Worm (Caenorhabditis elegans) whole organism, mixed stage, embryonic: Measurements from ENCODE around the gene R07E5.4.
A peak's percentile ranks its signal among the peaks of the same experiment; 100 is the strongest.

ENCODE experiments used
- M03D4.4 ChIP-seq: sonication (generic microtip); optimal IDR thresholded peaks from 2 replicates; lab custom pipeline; 2017; ENCODE audit warnings: mild to moderate bottlenecking, missing genetic modification characterization, missing compliant biosample characterization
- bed-3 ChIP-seq: fragments of 200-800 bp; sonication (Bioruptor generic); optimal IDR thresholded peaks from 3 replicates; lab custom pipeline; 2018; ENCODE audit warnings: mild to moderate bottlenecking, missing genetic modification characterization, moderate library complexity, missing compliant biosample characterization
- blmp-1 ChIP-seq: fragments of 150-350 bp; optimal IDR thresholded peaks from 2 replicates; lab custom pipeline; 2014; ENCODE audit warnings: missing biosample characterization, missing genetic modification characterization
- ceh-39 ChIP-seq: fragments of 150-350 bp; optimal IDR thresholded peaks from 2 replicates; lab custom pipeline; 2014; ENCODE audit warnings: missing biosample characterization, missing genetic modification characterization
- ceh-83 ChIP-seq: fragments of 200-800 bp; sonication (Bioruptor generic); optimal IDR thresholded peaks from 2 replicates; lab custom pipeline; 2018; ENCODE audit warnings: mild to moderate bottlenecking, missing genetic modification characterization, missing compliant biosample characterization
- ces-1 ChIP-seq: fragments of 150-350 bp; optimal IDR thresholded peaks from 2 replicates; lab custom pipeline; 2014; ENCODE audit warnings: missing biosample characterization, missing genetic modification reagents, missing genetic modification characterization
- cnd-1 ChIP-seq: fragments of 200-800 bp; sonication (Bioruptor generic); optimal IDR thresholded peaks from 2 replicates; lab custom pipeline; 2018; ENCODE audit warnings: mild to moderate bottlenecking, missing genetic modification characterization, missing compliant biosample characterization
- drap-1 ChIP-seq: fragments of 200-800 bp; sonication (Bioruptor generic); optimal IDR thresholded peaks from 3 replicates; lab custom pipeline; 2018; ENCODE audit warnings: mild to moderate bottlenecking, missing genetic modification characterization, missing compliant biosample characterization
- elt-1 ChIP-seq: sonication (generic microtip); optimal IDR thresholded peaks from 2 replicates; lab custom pipeline; 2017; ENCODE audit warnings: missing genetic modification characterization, mild to moderate bottlenecking, missing compliant biosample characterization, antibody characterized with exemption, moderate library complexity, borderline replicate concordance; ENCODE audit not compliant: insufficient read depth
- elt-3 ChIP-seq: fragments of 150-350 bp; optimal IDR thresholded peaks from 2 replicates; lab custom pipeline; 2014; ENCODE audit warnings: missing biosample characterization, missing genetic modification characterization
- flh-1 ChIP-seq: fragments of 200-800 bp; sonication (Bioruptor generic); optimal IDR thresholded peaks from 2 replicates; lab custom pipeline; 2018; ENCODE audit warnings: mild to moderate bottlenecking, missing genetic modification characterization, moderate library complexity, missing compliant biosample characterization
- hlh-1 ChIP-seq: fragments of 150-350 bp; optimal IDR thresholded peaks from 2 replicates; lab custom pipeline; 2014; ENCODE audit warnings: missing biosample characterization, missing genetic modification reagents, missing genetic modification characterization
- lin-13 ChIP-seq: fragments of 150-350 bp; optimal IDR thresholded peaks from 2 replicates; lab custom pipeline; 2014; ENCODE audit warnings: missing biosample characterization, missing genetic modification characterization
- lin-32 ChIP-seq: fragments of 200-800 bp; sonication (Bioruptor generic); optimal IDR thresholded peaks from 2 replicates; lab custom pipeline; 2018; ENCODE audit warnings: mild to moderate bottlenecking, missing genetic modification characterization, missing compliant biosample characterization
- mab-5 ChIP-seq: fragments of 150-350 bp; optimal IDR thresholded peaks from 2 replicates; lab custom pipeline; 2014; ENCODE audit warnings: missing biosample characterization, missing genetic modification characterization
- mep-1 ChIP-seq: fragments of 150-350 bp; optimal IDR thresholded peaks from 2 replicates; lab custom pipeline; 2017; ENCODE audit warnings: missing biosample characterization, missing genetic modification reagents, missing genetic modification characterization, inconsistent platforms
- nhr-12 ChIP-seq: fragments of 150-350 bp; optimal IDR thresholded peaks from 2 replicates; lab custom pipeline; 2014; ENCODE audit warnings: missing biosample characterization, missing genetic modification characterization
- nhr-2 ChIP-seq: fragments of 150-350 bp; optimal IDR thresholded peaks from 2 replicates; lab custom pipeline; 2014; ENCODE audit warnings: missing biosample characterization, missing genetic modification characterization
- nhr-28 ChIP-seq: fragments of 150-350 bp; optimal IDR thresholded peaks from 2 replicates; lab custom pipeline; 2014; ENCODE audit warnings: missing biosample characterization, missing genetic modification characterization
- nhr-76 ChIP-seq: sonication (generic microtip); optimal IDR thresholded peaks from 2 replicates; lab custom pipeline; 2017; ENCODE audit warnings: missing biosample characterization, missing genetic modification characterization
- pha-4 ChIP-seq: fragments of 150-350 bp; optimal IDR thresholded peaks from 2 replicates; lab custom pipeline; 2018; ENCODE audit warnings: missing biosample characterization, missing genetic modification reagents, missing genetic modification characterization
- sem-2 ChIP-seq: fragments of 200-800 bp; sonication (Bioruptor generic); optimal IDR thresholded peaks from 2 replicates; lab custom pipeline; 2018; ENCODE audit warnings: mild to moderate bottlenecking, missing genetic modification characterization, missing compliant biosample characterization
- snpc-4 ChIP-seq: fragments of 150-350 bp; optimal IDR thresholded peaks from 2 replicates; lab custom pipeline; 2014; ENCODE audit warnings: missing biosample characterization, missing genetic modification characterization
- sptf-1 ChIP-seq: sonication (generic microtip); optimal IDR thresholded peaks from 2 replicates; lab custom pipeline; 2017; ENCODE audit warnings: mild to moderate bottlenecking, missing genetic modification characterization, moderate library complexity, missing compliant biosample characterization
- tbx-8 ChIP-seq: fragments of 200-800 bp; sonication (Bioruptor generic); optimal IDR thresholded peaks from 2 replicates; lab custom pipeline; 2018; ENCODE audit warnings: mild to moderate bottlenecking, missing genetic modification characterization, moderate library complexity, missing compliant biosample characterization
- unc-120 ChIP-seq: sonication (generic microtip); optimal IDR thresholded peaks from 2 replicates; lab custom pipeline; 2017; ENCODE audit warnings: missing genetic modification characterization, missing compliant biosample characterization; ENCODE audit not compliant: poor library complexity, severe bottlenecking
- unc-39 ChIP-seq: fragments of 150-350 bp; optimal IDR thresholded peaks from 2 replicates; lab custom pipeline; 2014; ENCODE audit warnings: missing biosample characterization, missing genetic modification characterization
- unc-62 ChIP-seq: fragments of 150-350 bp; optimal IDR thresholded peaks from 2 replicates; lab custom pipeline; 2014; ENCODE audit warnings: missing biosample characterization, missing genetic modification reagents, missing genetic modification characterization
- zip-8 ChIP-seq: fragments of 150-350 bp; optimal IDR thresholded peaks from 2 replicates; lab custom pipeline; 2014; ENCODE audit warnings: missing biosample characterization, missing genetic modification characterization
- ztf-11 ChIP-seq: fragments of 150-350 bp; optimal IDR thresholded peaks from 2 replicates; lab custom pipeline; 2014; ENCODE audit warnings: missing biosample characterization, missing genetic modification characterization

The R07E5.4 gene

DNA sequence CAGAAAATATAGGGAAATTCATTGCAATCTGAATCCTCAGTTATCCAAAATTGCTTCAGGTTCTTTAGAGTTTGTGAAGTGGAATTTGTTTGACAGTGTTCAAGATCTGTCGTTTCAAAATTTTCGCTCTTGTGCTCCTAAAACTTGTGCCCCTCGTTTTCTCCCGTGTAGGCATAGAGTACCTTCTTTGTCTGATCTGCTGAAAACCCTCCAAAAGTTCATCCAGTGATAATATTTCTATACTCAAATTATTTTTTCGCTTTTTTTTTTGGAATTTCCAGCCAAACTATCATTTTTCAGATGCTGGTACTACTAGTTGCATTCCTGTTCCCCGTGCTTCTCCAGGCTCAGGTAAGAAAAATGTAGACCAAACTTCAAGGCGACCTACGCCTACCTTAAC is at the start of gene R07E5.4:
Gene R07E5.4, plus strand, starts transcription at position 301 of the 400 bp plus-strand sequence.
- TF ChIP-seq drap-1 (no peak), zip-8 (tag; lab: Kevin White, UChicago) (no peak), nhr-12 (tag; lab: Kevin White, UChicago) (no peak), nhr-2 (tag; lab: Kevin White, UChicago) (no peak), snpc-4 (no peak), ceh-39 (tag; lab: Kevin White, UChicago) (no peak), unc-120 (tag; lab: Kevin White, UChicago) (no peak), lin-32 (GFP tag; lab: Kevin White, UChicago) (no peak), elt-3 (tag; lab: Kevin White, UChicago) (no peak), nhr-28 (tag; lab: Kevin White, UChicago) (no peak), tbx-8 (no peak), ztf-11 (tag; lab: Kevin White, UChicago) (no peak), nhr-76 (tag; lab: Kevin White, UChicago) (no peak), hlh-1 (tag; lab: Kevin White, UChicago) (no peak)

DNA sequence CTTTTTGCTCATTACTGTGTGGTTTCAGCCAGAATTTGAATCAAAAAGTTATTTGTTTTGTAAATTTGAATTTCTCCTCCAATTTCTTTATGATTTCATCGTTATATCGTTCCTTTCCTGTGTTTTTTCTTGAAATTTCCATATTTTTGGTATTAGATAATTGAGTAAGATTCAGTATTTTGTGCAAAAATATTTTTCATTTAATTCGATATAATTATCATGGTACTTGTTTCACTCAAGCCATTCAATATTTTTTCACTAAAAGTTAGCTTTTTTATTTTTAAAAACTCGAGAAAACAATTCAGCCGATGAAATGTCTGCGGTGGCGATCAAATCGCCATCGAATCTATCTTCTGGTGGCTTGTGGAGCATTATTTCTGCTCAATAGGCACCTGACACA is 49.6 kb upstream of the R07E5.4 start, which contains the start of gene hse-5:
Gene hse-5, plus strand, starts transcription at position 301 of the 400 bp plus-strand sequence.
- no peak for TF ChIP-seq mep-1 (tag; lab: Kevin White, UChicago)
- TF ChIP-seq ceh-83: no peak
- no peak for TF ChIP-seq drap-1
- no peak for TF ChIP-seq ces-1 (GFP tag; lab: Kevin White, UChicago)
- TF ChIP-seq elt-1 (tag; lab: Kevin White, UChicago): no peak

ce11 chrIII:4349799-4350198 is 44.8 kb upstream of the R07E5.4 start, which contains the start of gene B0285.6:
B0285.6 (plus strand) TSS chrIII:4350099.
- TF ChIP-seq unc-39 (no peak), drap-1 (no peak), sptf-1 (tag; lab: Kevin White, UChicago) (no peak), tbx-8 (no peak), unc-120 (tag; lab: Kevin White, UChicago) (no peak), ceh-83 (no peak), ces-1 (GFP tag; lab: Kevin White, UChicago) (no peak), bed-3 (GFP tag; lab: Kevin White, UChicago) (no peak), nhr-2 (tag; lab: Kevin White, UChicago) (no peak), sem-2 (GFP tag; lab: Kevin White, UChicago) (no peak), M03D4.4 (tag; lab: Kevin White, UChicago) (no peak), lin-32 (GFP tag; lab: Kevin White, UChicago) (no peak), nhr-12 (tag; lab: Kevin White, UChicago) (no peak), elt-3 (tag; lab: Kevin White, UChicago) (no peak), snpc-4 (no peak), mep-1 (tag; lab: Kevin White, UChicago) (no peak), elt-1 (tag; lab: Kevin White, UChicago) (no peak), pha-4 (tag; lab: Kevin White, UChicago) (no peak), lin-13 (tag; lab: Kevin White, UChicago) (no peak)
- TF ChIP-seq, all 35 proteins: peak for 0

- no peak for TF ChIP-seq snpc-4
- TF ChIP-seq cnd-1 (tag; lab: Kevin White, UChicago): no peak
- TF ChIP-seq flh-1 (GFP tag; lab: Kevin White, UChicago): no peak
- TF ChIP-seq mab-5: no peak
- TF ChIP-seq elt-1 (tag; lab: Kevin White, UChicago): no peak
- TF ChIP-seq ceh-39 (tag; lab: Kevin White, UChicago): no peak
- TF ChIP-seq unc-39: peak; percentile 32
- no peak for TF ChIP-seq unc-120 (tag; lab: Kevin White, UChicago)
- no peak for TF ChIP-seq lin-32 (GFP tag; lab: Kevin White, UChicago)
- no peak for TF ChIP-seq blmp-1
- peak; percentile 38 for TF ChIP-seq hlh-1 (tag; lab: Kevin White, UChicago)
- no peak for TF ChIP-seq nhr-76 (tag; lab: Kevin White, UChicago)
- peak; percentile 61 for TF ChIP-seq zip-8 (tag; lab: Kevin White, UChicago)
Observed at ce11 chrIII:4356384-4356783, 38.2 kb upstream of the R07E5.4 start, which contains the start of gene mnp-1. mnp-1 (plus strand) TSS chrIII:4356594.

- TF ChIP-seq M03D4.4 (tag; lab: Kevin White, UChicago): no peak
- TF ChIP-seq unc-62 (GFP tag; lab: Kevin White, UChicago): peak; percentile 33
- TF ChIP-seq, all 35 proteins: peak for 1
Observed at ce11 chrIII:4357438-4357837, 37.2 kb upstream of the R07E5.4 start.
